Fruit fly (Drosophila melanogaster) whole organism, embryonic: Measurements from ENCODE around the gene TwdlE.
A peak's percentile ranks its signal among the peaks of the same experiment; 100 is the strongest.

Experiments
- Awh ChIP-seq: fragments of 200-800 bp; sonication (Bioruptor generic); IDR thresholded peaks from 2 replicates; pipeline ENCODE4, ENCODE4 v1.3.6; 2022; ENCODE audit warnings: missing biosample characterization, missing genetic modification characterization
- CG10565 ChIP-seq: fragments of 200-800 bp; sonication (Bioruptor generic); optimal IDR thresholded peaks from 3 replicates; lab custom pipeline; 2016; ENCODE audit warnings: missing biosample characterization, mild to moderate bottlenecking, missing genetic modification characterization
- CG11696 ChIP-seq: fragments of 200-800 bp; sonication (Bioruptor generic); IDR thresholded peaks from 2 replicates; pipeline ENCODE4 v1.3.6; 2022; ENCODE audit warnings: missing biosample characterization, missing genetic modification characterization
- CG13123 ChIP-seq: fragments of 200-800 bp; sonication (Bioruptor generic); optimal IDR thresholded peaks from 2 replicates; lab custom pipeline; 2016; ENCODE audit warnings: missing biosample characterization, missing genetic modification characterization
- CG17385 ChIP-seq: fragments of 200-800 bp; sonication (Bioruptor generic); optimal IDR thresholded peaks from 3 replicates; lab custom pipeline; 2018; ENCODE audit warnings: missing biosample characterization, mild to moderate bottlenecking, missing genetic modification characterization
- CG17568 ChIP-seq: fragments of 200-800 bp; sonication (Bioruptor generic); optimal IDR thresholded peaks from 2 replicates; lab custom pipeline; 2018; ENCODE audit warnings: missing biosample characterization, mild to moderate bottlenecking, missing genetic modification characterization, moderate library complexity
- CG2116 ChIP-seq: fragments of 200-800 bp; sonication (Bioruptor generic); optimal IDR thresholded peaks from 3 replicates; lab custom pipeline; 2018; ENCODE audit warnings: missing biosample characterization, mild to moderate bottlenecking, missing genetic modification characterization
- CG2120 ChIP-seq: fragments of 200-800 bp; sonication (Bioruptor generic); optimal IDR thresholded peaks from 3 replicates; lab custom pipeline; 2016; ENCODE audit warnings: missing biosample characterization, missing genetic modification characterization
- CG30403 ChIP-seq: fragments of 200-800 bp; sonication (Bioruptor generic); optimal IDR thresholded peaks from 3 replicates; lab custom pipeline; 2016; ENCODE audit warnings: missing biosample characterization, missing genetic modification characterization
- CG32767 ChIP-seq: fragments of 200-800 bp; sonication (Bioruptor generic); IDR thresholded peaks from 2 replicates; pipeline ENCODE4 v1.3.6; 2022; ENCODE audit warnings: missing biosample characterization, missing genetic modification characterization
- CG34224 ChIP-seq: fragments of 200-800 bp; sonication (Bioruptor generic); IDR thresholded peaks from 3 replicates; pipeline ENCODE4 v1.3.6; 2022; ENCODE audit warnings: missing biosample characterization, missing genetic modification characterization; ENCODE audit not compliant: partially characterized antibody
- CG3847 ChIP-seq: fragments of 200-800 bp; sonication (Bioruptor generic); IDR thresholded peaks from 2 replicates; pipeline ENCODE4 v1.3.6; 2022; ENCODE audit warnings: missing biosample characterization, missing genetic modification characterization
- CG4707 ChIP-seq: fragments of 200-800 bp; sonication (Bioruptor generic); optimal IDR thresholded peaks from 2 replicates; lab custom pipeline; 2018; ENCODE audit warnings: missing biosample characterization, mild to moderate bottlenecking, missing genetic modification characterization, moderate library complexity
- CG4730 ChIP-seq: fragments of 200-800 bp; sonication (Bioruptor generic); IDR thresholded peaks from 2 replicates; pipeline ENCODE4 v1.3.6; 2022; ENCODE audit warnings: missing biosample characterization, missing genetic modification characterization
- CG6765 ChIP-seq: fragments of 200-800 bp; sonication (Bioruptor generic); optimal IDR thresholded peaks from 3 replicates; lab custom pipeline; 2017; ENCODE audit warnings: missing biosample characterization, mild to moderate bottlenecking, missing genetic modification characterization
- CG6854 ChIP-seq: fragments of 200-800 bp; sonication (Bioruptor generic); optimal IDR thresholded peaks from 3 replicates; lab custom pipeline; 2017; ENCODE audit warnings: missing biosample characterization, mild to moderate bottlenecking, missing genetic modification characterization
- CG7786 ChIP-seq: fragments of 200-800 bp; sonication (Bioruptor generic); optimal IDR thresholded peaks from 2 replicates; lab custom pipeline; 2016; ENCODE audit warnings: missing biosample characterization, missing genetic modification characterization
- CG8359 ChIP-seq: fragments of 200-800 bp; sonication (Bioruptor generic); optimal IDR thresholded peaks from 2 replicates; lab custom pipeline; 2017; ENCODE audit warnings: missing biosample characterization, mild to moderate bottlenecking, missing genetic modification characterization, borderline replicate concordance
- CG8944 ChIP-seq: fragments of 200-800 bp; sonication (Bioruptor generic); optimal IDR thresholded peaks from 3 replicates; lab custom pipeline; 2016; ENCODE audit warnings: missing biosample characterization, missing genetic modification characterization
- CG9797 ChIP-seq: fragments of 200-800 bp; sonication (Bioruptor generic); optimal IDR thresholded peaks from 3 replicates; lab custom pipeline; 2018; ENCODE audit warnings: missing biosample characterization, mild to moderate bottlenecking, missing genetic modification characterization
- Dip2 ChIP-seq: fragments of 200-800 bp; sonication (Bioruptor generic); IDR thresholded peaks from 2 replicates; pipeline ENCODE4 v1.3.6; 2022; ENCODE audit warnings: missing biosample characterization, missing genetic modification characterization
- Doc2 ChIP-seq: fragments of 200-800 bp; sonication (Bioruptor generic); IDR thresholded peaks from 2 replicates; pipeline ENCODE4 v1.3.6; 2022; ENCODE audit warnings: missing biosample characterization, missing genetic modification characterization
- Dp ChIP-seq: fragments of 200-800 bp; sonication (Bioruptor generic); optimal IDR thresholded peaks from 2 replicates; lab custom pipeline; 2018; ENCODE audit warnings: missing biosample characterization, mild to moderate bottlenecking, missing genetic modification characterization, moderate library complexity
- HLH4C ChIP-seq: fragments of 200-800 bp; sonication (Bioruptor generic); IDR thresholded peaks from 3 replicates; pipeline ENCODE4 v1.3.6; 2022; ENCODE audit warnings: missing biosample characterization, missing genetic modification characterization; ENCODE audit not compliant: partially characterized antibody
- Hmx ChIP-seq: fragments of 200-800 bp; sonication (Bioruptor generic); optimal IDR thresholded peaks from 2 replicates; lab custom pipeline; 2016; ENCODE audit warnings: missing biosample characterization, missing genetic modification characterization
- Hr78 ChIP-seq, 2 experiments: fragments of 200-800 bp in 1 of 2; fragments of >200 bp in 1 of 2; sonication (Bioruptor generic) in 1 of 2; optimal IDR thresholded peaks; 2 replicates each; lab custom pipeline; 2017 to 2019; ENCODE audit warnings: missing biosample characterization in 2 of 2, missing genetic modification characterization in 2 of 2, mild to moderate bottlenecking in 1 of 2, moderate library complexity in 1 of 2
- Lhr ChIP-seq: fragments of 200-800 bp; sonication (Bioruptor generic); optimal IDR thresholded peaks from 3 replicates; lab custom pipeline; 2017; ENCODE audit warnings: mild to moderate bottlenecking, missing biosample characterization, missing genetic modification reagents, missing genetic modification characterization
- Mes4 ChIP-seq: fragments of 200-800 bp; sonication (Bioruptor generic); optimal IDR thresholded peaks from 2 replicates; lab custom pipeline; 2016; ENCODE audit warnings: missing biosample characterization, missing genetic modification characterization
- Ravus ChIP-seq: fragments of 200-800 bp; sonication (Bioruptor generic); IDR thresholded peaks from 2 replicates; pipeline ENCODE4 v1.3.6; 2022; ENCODE audit warnings: missing biosample characterization, missing genetic modification characterization
- Rfx ChIP-seq: fragments of 200-800 bp; sonication (Bioruptor generic); IDR thresholded peaks from 2 replicates; pipeline ENCODE4 v1.3.6; 2022; ENCODE audit warnings: missing biosample characterization, missing genetic modification characterization
- Rx ChIP-seq: fragments of 200-800 bp; sonication (Bioruptor generic); IDR thresholded peaks from 2 replicates; pipeline ENCODE4 v1.3.6; 2022; ENCODE audit warnings: missing biosample characterization, missing genetic modification characterization
- YL-1 ChIP-seq: fragments of 200-800 bp; sonication (Bioruptor generic); optimal IDR thresholded peaks from 3 replicates; lab custom pipeline; 2017; ENCODE audit warnings: missing biosample characterization, mild to moderate bottlenecking, missing genetic modification characterization
- ap ChIP-seq: fragments of 200-800 bp; sonication (Bioruptor generic); IDR thresholded peaks from 2 replicates; pipeline ENCODE4 v1.3.6; 2022; ENCODE audit warnings: missing biosample characterization, missing genetic modification characterization
- ato ChIP-seq: fragments of 200-800 bp; sonication (Bioruptor generic); IDR thresholded peaks from 2 replicates; pipeline ENCODE4 v1.3.6; 2022; ENCODE audit warnings: missing biosample characterization, missing genetic modification characterization; ENCODE audit not compliant: partially characterized antibody
- bsh ChIP-seq, 2 experiments: fragments of 200-800 bp; sonication (Bioruptor generic); optimal IDR thresholded peaks; 2 replicates each; lab custom pipeline; 2017 to 2018; ENCODE audit warnings: mild to moderate bottlenecking in 2 of 2, missing biosample characterization in 2 of 2, missing genetic modification characterization in 2 of 2, moderate library complexity in 1 of 2
- dan ChIP-seq: fragments of 200-800 bp; sonication (Bioruptor generic); IDR thresholded peaks from 2 replicates; pipeline ENCODE4 v1.3.6; 2022; ENCODE audit warnings: missing biosample characterization, missing genetic modification characterization
- dimm ChIP-seq: fragments of 200-800 bp; sonication (Bioruptor generic); IDR thresholded peaks from 2 replicates; pipeline ENCODE4 v1.3.6; 2022; ENCODE audit warnings: missing biosample characterization, missing genetic modification characterization
- gro ChIP-seq: fragments of 200-800 bp; sonication (Bioruptor generic); optimal IDR thresholded peaks from 2 replicates; lab custom pipeline; 2016; ENCODE audit warnings: missing biosample characterization, missing genetic modification characterization
- h ChIP-seq: fragments of >200 bp; optimal IDR thresholded peaks from 2 replicates; lab custom pipeline; 2017
- ham ChIP-seq: fragments of 200-800 bp; sonication (Bioruptor generic); IDR thresholded peaks from 2 replicates; pipeline ENCODE4 v1.3.6; 2022; ENCODE audit warnings: missing biosample characterization, missing genetic modification characterization
- inv ChIP-seq: fragments of 200-800 bp; sonication (Bioruptor generic); IDR thresholded peaks from 2 replicates; pipeline ENCODE4 v1.3.6; 2022; ENCODE audit warnings: missing biosample characterization, missing genetic modification characterization; ENCODE audit not compliant: partially characterized antibody
- kay ChIP-seq: fragments of 200-800 bp; sonication (Bioruptor generic); optimal IDR thresholded peaks from 2 replicates; lab custom pipeline; 2016; ENCODE audit warnings: missing biosample characterization, missing genetic modification characterization
- oc ChIP-seq: fragments of 200-800 bp; sonication (Bioruptor generic); optimal IDR thresholded peaks from 2 replicates; lab custom pipeline; 2018; ENCODE audit warnings: missing biosample characterization, mild to moderate bottlenecking, missing genetic modification characterization, moderate library complexity
- p53 ChIP-seq: fragments of 200-800 bp; sonication (Bioruptor generic); optimal IDR thresholded peaks from 2 replicates; lab custom pipeline; 2016; ENCODE audit warnings: missing biosample characterization, missing genetic modification characterization
- pros ChIP-seq: fragments of 200-800 bp; sonication (Bioruptor generic); optimal IDR thresholded peaks from 3 replicates; lab custom pipeline; 2019; ENCODE audit warnings: missing biosample characterization, mild to moderate bottlenecking, missing genetic modification characterization, moderate library complexity
- sc ChIP-seq, 3 experiments: fragments of >200 bp in 2 of 3; fragments of 200-800 bp in 1 of 3; sonication (Bioruptor generic) in 1 of 3; optimal IDR thresholded peaks; 2 replicates in 2 of 3; 3 replicates in 1 of 3; lab custom pipeline; 2017; ENCODE audit warnings: mild to moderate bottlenecking in 1 of 3, missing biosample characterization in 1 of 3, missing genetic modification characterization in 1 of 3, missing genetic modification reagents in 1 of 3
- sim ChIP-seq: fragments of 200-800 bp; sonication (Bioruptor generic); IDR thresholded peaks from 2 replicates; pipeline ENCODE4 v1.3.6; 2022; ENCODE audit warnings: missing biosample characterization, missing genetic modification characterization
- stc ChIP-seq: fragments of 200-800 bp; sonication (Bioruptor generic); IDR thresholded peaks from 2 replicates; pipeline ENCODE4 v1.3.6; 2022; ENCODE audit warnings: missing biosample characterization, missing genetic modification characterization
- sug ChIP-seq: fragments of 200-800 bp; optimal IDR thresholded peaks from 2 replicates; lab custom pipeline; 2019; ENCODE audit warnings: missing biosample characterization, mild to moderate bottlenecking, missing genetic modification characterization, moderate library complexity
- wek ChIP-seq: fragments of 200-800 bp; sonication (Bioruptor generic); optimal IDR thresholded peaks from 3 replicates; lab custom pipeline; 2018; ENCODE audit warnings: missing biosample characterization, mild to moderate bottlenecking, missing genetic modification characterization, moderate library complexity
- zf30C ChIP-seq: fragments of 200-800 bp; sonication (Bioruptor generic); optimal IDR thresholded peaks from 3 replicates; lab custom pipeline; 2018; ENCODE audit warnings: missing biosample characterization, mild to moderate bottlenecking, missing genetic modification characterization

TwdlE gene

dm6 chr2L:7828231-7828630 is 32.4 kb downstream of the TwdlE start (continued):
- TF ChIP-seq CG2116 (no peak), ato (0 out of 2 replicates have a peak, but pooled peaks have one; percentile 43), CG4730 (GFP tag; lab: Robert Waterston, UW) (no peak), CG8359 (GFP tag; lab: Kevin White, UChicago) (no peak), Hr78 (GFP tag; optimal IDR thresholded peaks at IDR 0.05; lab: Kevin White, UChicago) (no peak), dan (GFP tag; lab: Robert Waterston, UW) (no peak), dimm (GFP tag; lab: Robert Waterston, UW) (no peak), CG11696 (GFP tag; lab: Robert Waterston, UW) (no peak), gro (no peak), CG34224 (GFP tag; lab: Robert Waterston, UW) (0 out of 3 replicates have a peak, but pooled peaks have one; percentile 35), CG32767 (peak; percentile 89), Dip2 (GFP tag; lab: Robert Waterston, UW) (no peak), Lhr (no peak), CG13123 (GFP tag; lab: Kevin White, UChicago) (no peak), h (lab: Kevin White, UChicago) (no peak), sug (peak; percentile 48), ap (GFP tag; lab: Robert Waterston, UW) (no peak), CG4707 (no peak), CG6854 (GFP tag; lab: Kevin White, UChicago) (no peak), bsh (GFP tag; optimal IDR thresholded peaks at IDR 0.05; lab: Kevin White, UChicago) (peak in 1 of 2 experiments; percentile 11), CG10565 (GFP tag; lab: Kevin White, UChicago) (no peak), inv (GFP tag; lab: Robert Waterston, UW) (peak; percentile 38), HLH4C (peak; percentile 35), Ravus (no peak), p53 (no peak), kay (peak; percentile 93), CG8944 (GFP tag; lab: Kevin White, UChicago) (no peak), zf30C (peak; percentile 49), CG7786 (GFP tag; lab: Kevin White, UChicago) (no peak), sim (GFP tag; lab: Robert Waterston, UW) (no peak), Dp (no peak), CG9797 (GFP tag; lab: Kevin White, UChicago) (no peak), oc (tag; lab: Kevin White, UChicago) (peak; percentile 4), Awh (GFP tag; lab: Robert Waterston, UW) (no peak), CG30403 (GFP tag; lab: Kevin White, UChicago) (no peak), CG3847 (GFP tag; lab: Robert Waterston, UW) (peak; percentile 45; the same call in 1 of the 2 replicates), Rx (no peak), Mes4 (GFP tag; lab: Kevin White, UChicago) (peak; percentile 54), CG6765 (GFP tag; lab: Kevin White, UChicago) (no peak), sc (optimal IDR thresholded peaks at IDR 0.05; lab: Kevin White, UChicago) (no peak), sc (GFP tag; optimal IDR thresholded peaks at IDR 0.05; lab: Kevin White, UChicago) (no peak), ham (no peak), pros (GFP tag; lab: Kevin White, UChicago) (peak; percentile 9), CG17385 (peak; percentile 13), wek (GFP tag; lab: Kevin White, UChicago) (no peak), stc (GFP tag; lab: Robert Waterston, UW) (no peak), YL-1 (peak; percentile 97), Rfx (GFP tag; lab: Robert Waterston, UW) (peak; percentile 43; the same call in 1 of the 2 replicates), Doc2 (GFP tag; lab: Robert Waterston, UW) (no peak), CG17568 (GFP tag; lab: Kevin White, UChicago) (no peak), CG2120 (GFP tag; lab: Kevin White, UChicago) (no peak), Hmx (GFP tag; lab: Kevin White, UChicago) (no peak)
